Worm (Caenorhabditis elegans) whole organism, L3 larva: Measurements from ENCODE around the gene hlh-32.

ENCODE experiments used
- R02D3.7 ChIP-seq: fragments of 150-350 bp; optimal IDR thresholded peaks from 2 replicates; lab custom pipeline; 2014; ENCODE audit warnings: missing biosample characterization, missing genetic modification characterization
- aly-2 ChIP-seq: fragments of 150-350 bp; optimal IDR thresholded peaks from 2 replicates; lab custom pipeline; 2014; ENCODE audit warnings: missing biosample characterization, missing genetic modification characterization
- ama-1 ChIP-seq: fragments of 150-350 bp; optimal IDR thresholded peaks from 2 replicates; lab custom pipeline; 2018
- ceh-16 ChIP-seq: sonication (generic microtip); optimal IDR thresholded peaks from 2 replicates; lab custom pipeline; 2017; ENCODE audit warnings: missing biosample characterization, missing genetic modification characterization
- ceh-28 ChIP-seq: fragments of 150-350 bp; optimal IDR thresholded peaks from 2 replicates; lab custom pipeline; 2014; ENCODE audit warnings: missing biosample characterization, missing genetic modification reagents, missing genetic modification characterization
- ceh-82 ChIP-seq: fragments of 150-350 bp; optimal IDR thresholded peaks from 2 replicates; lab custom pipeline; 2014; ENCODE audit warnings: missing biosample characterization, missing genetic modification characterization
- ceh-9 ChIP-seq: sonication (generic microtip); optimal IDR thresholded peaks from 2 replicates; lab custom pipeline; 2018; ENCODE audit warnings: missing biosample characterization, missing genetic modification characterization
- daf-12 ChIP-seq: fragments of 150-350 bp; optimal IDR thresholded peaks from 2 replicates; lab custom pipeline; 2014; ENCODE audit warnings: missing biosample characterization, missing genetic modification reagents, missing genetic modification characterization
- egl-27 ChIP-seq: sonication (generic microtip); optimal IDR thresholded peaks from 4 replicates; lab custom pipeline; 2017; ENCODE audit warnings: missing biosample characterization, missing genetic modification reagents, missing genetic modification characterization
- egl-5 ChIP-seq: fragments of 150-350 bp; optimal IDR thresholded peaks from 2 replicates; lab custom pipeline; 2017; ENCODE audit warnings: missing biosample characterization, missing genetic modification reagents, missing genetic modification characterization, inconsistent platforms
- elt-1 ChIP-seq: fragments of 150-350 bp; optimal IDR thresholded peaks from 2 replicates; lab custom pipeline; 2014; ENCODE audit warnings: missing biosample characterization, missing genetic modification characterization
- elt-2 ChIP-seq: sonication (generic microtip); optimal IDR thresholded peaks from 2 replicates; lab custom pipeline; 2016; ENCODE audit warnings: missing genetic modification reagents, mild to moderate bottlenecking, missing genetic modification characterization, missing compliant biosample characterization
- eor-1 ChIP-seq, 2 experiments: fragments of 150-350 bp; optimal IDR thresholded peaks; 2 replicates each; lab custom pipeline; 2014 to 2018; ENCODE audit warnings: missing biosample characterization in 2 of 2, missing genetic modification characterization in 2 of 2
- fkh-10 ChIP-seq: sonication (generic microtip); optimal IDR thresholded peaks from 2 replicates; lab custom pipeline; 2017; ENCODE audit warnings: missing biosample characterization, missing genetic modification reagents, missing genetic modification characterization
- fkh-2 ChIP-seq: fragments of 150-350 bp; optimal IDR thresholded peaks from 2 replicates; lab custom pipeline; 2014; ENCODE audit warnings: missing biosample characterization, missing genetic modification reagents, missing genetic modification characterization
- fos-1 ChIP-seq: fragments of 150-350 bp; optimal IDR thresholded peaks from 2 replicates; lab custom pipeline; 2014; ENCODE audit warnings: missing biosample characterization, missing genetic modification characterization
- hmg-11 ChIP-seq: sonication (generic microtip); optimal IDR thresholded peaks from 2 replicates; lab custom pipeline; 2016; ENCODE audit warnings: missing genetic modification characterization, missing compliant biosample characterization
- jun-1 ChIP-seq: fragments of 150-350 bp; optimal IDR thresholded peaks from 2 replicates; lab custom pipeline; 2014; ENCODE audit warnings: missing biosample characterization, missing genetic modification reagents, missing genetic modification characterization
- lsy-12 ChIP-seq: sonication (generic microtip); optimal IDR thresholded peaks from 2 replicates; lab custom pipeline; 2016; ENCODE audit warnings: mild to moderate bottlenecking, missing genetic modification characterization, missing compliant biosample characterization
- mdl-1 ChIP-seq: fragments of 150-350 bp; optimal IDR thresholded peaks from 2 replicates; lab custom pipeline; 2014; ENCODE audit warnings: missing biosample characterization, missing genetic modification characterization
- mml-1 ChIP-seq: fragments of 150-350 bp; sonication (generic microtip); optimal IDR thresholded peaks from 3 replicates; lab custom pipeline; 2014; ENCODE audit warnings: missing biosample characterization, missing genetic modification characterization
- nfya-1 ChIP-seq: sonication (generic microtip); optimal IDR thresholded peaks from 2 replicates; lab custom pipeline; 2017; ENCODE audit warnings: missing genetic modification characterization, mild to moderate bottlenecking, missing compliant biosample characterization, antibody characterized with exemption, moderate library complexity; ENCODE audit not compliant: insufficient read depth
- nhr-23 ChIP-seq: fragments of 150-350 bp; optimal IDR thresholded peaks from 2 replicates; lab custom pipeline; 2014; ENCODE audit warnings: missing biosample characterization, missing genetic modification reagents, missing genetic modification characterization
- nhr-237 ChIP-seq: fragments of 150-350 bp; optimal IDR thresholded peaks from 2 replicates; lab custom pipeline; 2014; ENCODE audit warnings: missing biosample characterization, missing genetic modification characterization
- nhr-25 ChIP-seq: sonication (generic microtip); optimal IDR thresholded peaks from 2 replicates; lab custom pipeline; 2017; ENCODE audit warnings: missing biosample characterization, missing genetic modification characterization
- nhr-28 ChIP-seq: fragments of 150-350 bp; optimal IDR thresholded peaks from 2 replicates; lab custom pipeline; 2014; ENCODE audit warnings: missing biosample characterization, missing genetic modification characterization
- nhr-67 ChIP-seq: fragments of 150-350 bp; optimal IDR thresholded peaks from 2 replicates; lab custom pipeline; 2014; ENCODE audit warnings: missing biosample characterization, missing genetic modification characterization
- nhr-76 ChIP-seq: fragments of 150-350 bp; sonication (generic microtip); optimal IDR thresholded peaks from 5 replicates; lab custom pipeline; 2014; ENCODE audit warnings: missing biosample characterization, missing genetic modification characterization
- nhr-77 ChIP-seq: fragments of 150-350 bp; optimal IDR thresholded peaks from 2 replicates; lab custom pipeline; 2014; ENCODE audit warnings: missing biosample characterization, missing genetic modification characterization
- pqm-1 ChIP-seq: fragments of 150-350 bp; optimal IDR thresholded peaks from 2 replicates; lab custom pipeline; 2017; ENCODE audit warnings: missing biosample characterization, missing genetic modification characterization, inconsistent platforms
- snpc-4 ChIP-seq: fragments of 150-350 bp; optimal IDR thresholded peaks from 2 replicates; lab custom pipeline; 2014; ENCODE audit warnings: missing biosample characterization, missing genetic modification characterization
- tbx-2 ChIP-seq: sonication (generic microtip); optimal IDR thresholded peaks from 2 replicates; lab custom pipeline; 2016; ENCODE audit warnings: mild to moderate bottlenecking, missing genetic modification characterization, missing compliant biosample characterization
- unc-62 ChIP-seq: fragments of 150-350 bp; sonication (generic microtip); optimal IDR thresholded peaks from 4 replicates; lab custom pipeline; 2014; ENCODE audit warnings: missing biosample characterization, missing genetic modification reagents, missing genetic modification characterization
- zag-1 ChIP-seq: fragments of 150-350 bp; optimal IDR thresholded peaks from 2 replicates; lab custom pipeline; 2014; ENCODE audit warnings: missing biosample characterization, missing genetic modification characterization
- ztf-4 ChIP-seq: fragments of 150-350 bp; optimal IDR thresholded peaks from 2 replicates; lab custom pipeline; 2014; ENCODE audit warnings: missing biosample characterization, missing genetic modification characterization

hlh-32 gene

ce11 chrIV:16132164-16132563 lies at the start of gene hlh-32:
TSS of gene hlh-32 (plus strand) at chrIV:16132464.
- TF ChIP-seq ama-1 (lab: Kevin White, UChicago) (no peak), nfya-1 (tag; lab: Kevin White, UChicago) (peak; percentile 26), nhr-67 (tag; lab: Kevin White, UChicago) (no peak)

- TF ChIP-seq daf-12 (tag; lab: Kevin White, UChicago) = no peak
- no peak for TF ChIP-seq nfya-1 (tag; lab: Kevin White, UChicago)
- TF ChIP-seq egl-27 (tag; lab: Kevin White, UChicago) = no peak
- TF ChIP-seq fkh-10 = no peak
- TF ChIP-seq, all 47 proteins: peak for 0
Measured at ce11 chrIV:16085690-16086089, 46.6 kb upstream of the hlh-32 start.

ce11 chrIV:16119577-16119976 lies 12.7 kb upstream of the hlh-32 start:
- no peak for TF ChIP-seq ceh-28 (tag; lab: Kevin White, UChicago)
- no peak for TF ChIP-seq nhr-76 (tag; lab: Kevin White, UChicago)
- no peak for TF ChIP-seq fkh-10
- TF ChIP-seq jun-1 = no peak
- no peak for TF ChIP-seq snpc-4 (tag; lab: Kevin White, UChicago)
- no peak for TF ChIP-seq nfya-1 (tag; lab: Kevin White, UChicago)
- TF ChIP-seq ama-1 (lab: Kevin White, UChicago) = no peak
- TF ChIP-seq ceh-16 = no peak
- TF ChIP-seq elt-1 (tag; lab: Kevin White, UChicago) = no peak
- TF ChIP-seq nhr-23 (tag; lab: Kevin White, UChicago) = no peak
- TF ChIP-seq fkh-2 (tag; lab: Kevin White, UChicago) = no peak
- TF ChIP-seq zag-1 (tag; lab: Kevin White, UChicago) = no peak
- TF ChIP-seq nhr-237 (tag; lab: Kevin White, UChicago) = no peak

- TF ChIP-seq pqm-1 (tag; lab: Kevin White, UChicago) (no peak), tbx-2 (tag; lab: Kevin White, UChicago) (no peak), fos-1 (tag; lab: Kevin White, UChicago) (no peak), fkh-10 (no peak), ceh-82 (tag; lab: Kevin White, UChicago) (no peak)
Measured at ce11 chrIV:16125777-16126176, 6.5 kb upstream of the hlh-32 start.

- no peak for TF ChIP-seq nhr-25
- no peak for TF ChIP-seq ama-1 (lab: Kevin White, UChicago)
- no peak for TF ChIP-seq mml-1
- no peak for TF ChIP-seq zag-1 (tag; lab: Kevin White, UChicago)
- TF ChIP-seq tbx-2 (tag; lab: Kevin White, UChicago) = no peak
- no peak for TF ChIP-seq ceh-82 (tag; lab: Kevin White, UChicago)
- no peak for TF ChIP-seq daf-12 (tag; lab: Kevin White, UChicago)
- TF ChIP-seq nhr-28 (tag; lab: Kevin White, UChicago) = no peak
- TF ChIP-seq jun-1 = no peak
- TF ChIP-seq eor-1 (tag; optimal IDR thresholded peaks at IDR 0.05; lab: Kevin White, UChicago) = no peak
- TF ChIP-seq nhr-23 (tag; lab: Kevin White, UChicago) = no peak
- no peak for TF ChIP-seq elt-2 (tag; lab: Kevin White, UChicago)
- TF ChIP-seq lsy-12 = no peak
- no peak for TF ChIP-seq nhr-76 (tag; lab: Kevin White, UChicago)
- no peak for TF ChIP-seq fkh-10
- no peak for TF ChIP-seq egl-5
- no peak for TF ChIP-seq R02D3.7 (tag; lab: Kevin White, UChicago)
- TF ChIP-seq mdl-1 (tag; lab: Kevin White, UChicago) = no peak
- no peak for TF ChIP-seq elt-1 (tag; lab: Kevin White, UChicago)
- TF ChIP-seq ztf-4 (tag; lab: Kevin White, UChicago) = no peak
Measured at ce11 chrIV:16133776-16134175, 1.5 kb downstream of the hlh-32 start.

- TF ChIP-seq aly-2 (tag; lab: Kevin White, UChicago) (no peak), ceh-9 (tag; lab: Kevin White, UChicago) (no peak), eor-1 (tag; optimal IDR thresholded peaks at IDR 0.05; lab: Kevin White, UChicago) (no peak), unc-62 (GFP tag; lab: Kevin White, UChicago) (no peak), ceh-16 (no peak), R02D3.7 (tag; lab: Kevin White, UChicago) (no peak), fkh-10 (no peak), jun-1 (no peak), egl-27 (tag; lab: Kevin White, UChicago) (no peak), elt-1 (tag; lab: Kevin White, UChicago) (no peak), ztf-4 (tag; lab: Kevin White, UChicago) (no peak), daf-12 (tag; lab: Kevin White, UChicago) (no peak), nhr-77 (tag; lab: Kevin White, UChicago) (no peak), hmg-11 (no peak)
Measured at ce11 chrIV:16138765-16139164, 6.5 kb downstream of the hlh-32 start.
